Worm (Caenorhabditis elegans): ENCODE data around the gene R102.10.

- TF ChIP-seq tbx-11 (GFP tag; IDR thresholded peaks at IDR 0.05) (no peak), ama-1 (optimal IDR thresholded peaks at IDR 0.05) (no peak), ceh-13 (GFP tag; optimal IDR thresholded peaks at IDR 0.05) (no peak)
These were observed 12.8 kb downstream of the R102.10 start for ce11 chrIV:10718075-10718474.

Measured in whole organism, early embryonic.